Fruit fly (Drosophila melanogaster): ENCODE results near the gene CG32750.

- TF ChIP-seq CG8478 (optimal IDR thresholded peaks at IDR 0.05) (no peak), EcR (GFP tag; optimal IDR thresholded peaks at IDR 0.05) (no peak), usp (GFP tag; optimal IDR thresholded peaks at IDR 0.05) (no peak)
These were observed 2.9 kb downstream of the CG32750 start for dm6 chrX:6193183-6193810.
